Worm (Caenorhabditis elegans) whole organism, L2 larva: Measurements from ENCODE around the gene dhhc-6.

Experiments used
- aly-2 ChIP-seq: fragments of 150-350 bp; optimal IDR thresholded peaks from 2 replicates; lab custom pipeline; 2014; ENCODE audit warnings: missing biosample characterization, missing genetic modification characterization
- ama-1 ChIP-seq: fragments of 150-350 bp; optimal IDR thresholded peaks from 2 replicates; lab custom pipeline; 2018; ENCODE audit warnings: inconsistent platforms
- lin-11 ChIP-seq: fragments of 150-350 bp; sonication (generic microtip); optimal IDR thresholded peaks from 2 replicates; lab custom pipeline; 2014; ENCODE audit warnings: missing biosample characterization, missing genetic modification characterization, inconsistent platforms, mixed read lengths
- lin-13 ChIP-seq: fragments of 150-350 bp; optimal IDR thresholded peaks from 2 replicates; lab custom pipeline; 2014; ENCODE audit warnings: missing biosample characterization, missing genetic modification reagents, missing genetic modification characterization
- nhr-77 ChIP-seq: fragments of 150-350 bp; optimal IDR thresholded peaks from 2 replicates; lab custom pipeline; 2014; ENCODE audit warnings: missing biosample characterization, missing genetic modification characterization

ce11 chrIV:12156642-12157233 is 32.0 kb downstream of the dhhc-6 start, which contains the start of gene eri-12:
- TF ChIP-seq nhr-77 (tag; lab: Kevin White, UChicago) (no peak), lin-11 (tag; lab: Kevin White, UChicago) (no peak), ama-1 (lab: Kevin White, UChicago) (no peak), aly-2 (tag; lab: Kevin White, UChicago) (no peak), lin-13 (GFP tag; lab: Kevin White, UChicago) (no peak)
